Fruit fly (Drosophila melanogaster): Measurements from ENCODE around the gene GCC88.

dm6 chr3R:11211291-11212061 is 18.9 kb downstream of the GCC88 start:
- TF ChIP-seq CG10348 (GFP tag; IDR thresholded peaks at IDR 0.05) (no peak), CG8301 (tag; optimal IDR thresholded peaks at IDR 0.05) (peak; percentile 59), gl (tag; optimal IDR thresholded peaks at IDR 0.05) (no peak), fd96Ca (GFP tag; IDR thresholded peaks at IDR 0.05) (no peak; the same call in 2 of the 3 replicates), CG14655 (GFP tag; optimal IDR thresholded peaks at IDR 0.05) (no peak), Pif1B (GFP tag; optimal IDR thresholded peaks at IDR 0.05) (peak; percentile 41)

All from whole organism, pupa.